Fruit fly (Drosophila melanogaster): ENCODE results near the gene Cat.

dm6 chr3L:18846272-18846741, 23.9 kb downstream of the Cat start:
- no peak for TF ChIP-seq OdsH (GFP tag; optimal IDR thresholded peaks at IDR 0.05)
- TF ChIP-seq CG32264 (GFP tag; optimal IDR thresholded peaks at IDR 0.05) = no peak
- no peak for TF ChIP-seq br (GFP tag; optimal IDR thresholded peaks at IDR 0.05)
- TF ChIP-seq psq (GFP tag; optimal IDR thresholded peaks at IDR 0.05) = no peak
- TF ChIP-seq h (GFP tag; optimal IDR thresholded peaks at IDR 0.05) = no peak
- no peak for TF ChIP-seq rgr (GFP tag; optimal IDR thresholded peaks at IDR 0.05)

Measured in whole organism, wandering third instar larva.